Fruit fly (Drosophila melanogaster) whole organism, embryonic: ENCODE measurements around the gene Tsf2.

ENCODE experiments used
- ATbp ChIP-seq: fragments of 200-800 bp; sonication (Bioruptor generic); optimal IDR thresholded peaks from 2 replicates; lab custom pipeline; 2017; ENCODE audit warnings: missing biosample characterization, mild to moderate bottlenecking, missing genetic modification characterization, missing genetic modification reagents
- Ada2b ChIP-seq: fragments of 200-800 bp; sonication (Bioruptor generic); IDR thresholded peaks from 2 replicates; pipeline ENCODE4 v1.3.6; 2022; ENCODE audit warnings: missing biosample characterization, missing genetic modification characterization
- Atf3 ChIP-seq: fragments of 200-800 bp; sonication (Bioruptor generic); optimal IDR thresholded peaks from 3 replicates; lab custom pipeline; 2016; ENCODE audit warnings: missing biosample characterization, missing genetic modification characterization
- Awh ChIP-seq: fragments of 200-800 bp; sonication (Bioruptor generic); IDR thresholded peaks from 2 replicates; pipeline ENCODE4, ENCODE4 v1.3.6; 2022; ENCODE audit warnings: missing biosample characterization, missing genetic modification characterization
- BtbVII ChIP-seq: fragments of 200-800 bp; sonication (Bioruptor generic); optimal IDR thresholded peaks from 3 replicates; lab custom pipeline; 2017; ENCODE audit warnings: missing biosample characterization, mild to moderate bottlenecking, missing genetic modification characterization
- CG11247 ChIP-seq: fragments of 200-800 bp; sonication (Bioruptor generic); IDR thresholded peaks from 2 replicates; pipeline ENCODE4 v1.3.6; 2022; ENCODE audit warnings: missing biosample characterization, missing genetic modification characterization
- CG11723 ChIP-seq: fragments of 200-800 bp; sonication (Bioruptor generic); optimal IDR thresholded peaks from 2 replicates; lab custom pipeline; 2017; ENCODE audit warnings: missing biosample characterization, mild to moderate bottlenecking, missing genetic modification characterization
- CG14860 ChIP-seq: fragments of 200-800 bp; sonication (Bioruptor generic); IDR thresholded peaks from 3 replicates; pipeline ENCODE4 v1.3.6; 2022; ENCODE audit warnings: missing biosample characterization, missing genetic modification characterization; ENCODE audit not compliant: partially characterized antibody
- CG16813 ChIP-seq: fragments of 200-800 bp; sonication (Bioruptor generic); IDR thresholded peaks from 3 replicates; pipeline ENCODE4 v1.3.6; 2022; ENCODE audit warnings: missing biosample characterization, missing genetic modification characterization; ENCODE audit not compliant: partially characterized antibody
- CG17612 ChIP-seq: fragments of 200-800 bp; sonication (Bioruptor generic); IDR thresholded peaks from 2 replicates; pipeline ENCODE4 v1.3.6; 2022; ENCODE audit warnings: missing biosample characterization, missing genetic modification characterization
- CG1832 ChIP-seq: fragments of 200-800 bp; sonication (Bioruptor generic); optimal IDR thresholded peaks from 2 replicates; lab custom pipeline; 2017; ENCODE audit warnings: missing biosample characterization, mild to moderate bottlenecking, missing genetic modification characterization, inconsistent platforms
- CG2129 ChIP-seq: fragments of 200-800 bp; sonication (Bioruptor generic); IDR thresholded peaks from 2 replicates; pipeline ENCODE4 v1.3.6; 2022; ENCODE audit warnings: missing biosample characterization, missing genetic modification characterization; ENCODE audit not compliant: partially characterized antibody
- CG31224 ChIP-seq: fragments of 200-800 bp; sonication (Bioruptor generic); IDR thresholded peaks from 2 replicates; pipeline ENCODE4 v1.3.6; 2022; ENCODE audit warnings: missing biosample characterization, missing genetic modification characterization
- CG32767 ChIP-seq: fragments of 200-800 bp; sonication (Bioruptor generic); IDR thresholded peaks from 2 replicates; pipeline ENCODE4 v1.3.6; 2022; ENCODE audit warnings: missing biosample characterization, missing genetic modification characterization
- CG4404 ChIP-seq: fragments of 200-800 bp; sonication (Bioruptor generic); IDR thresholded peaks from 2 replicates; pipeline ENCODE4 v1.3.6; 2022; ENCODE audit warnings: missing biosample characterization, missing genetic modification characterization
- CG9932 ChIP-seq: fragments of 200-800 bp; sonication (Bioruptor generic); IDR thresholded peaks from 2 replicates; pipeline ENCODE4 v1.3.6; 2022; ENCODE audit warnings: missing biosample characterization, missing genetic modification characterization
- CHES-1-like ChIP-seq: fragments of 200-800 bp; sonication (Bioruptor generic); optimal IDR thresholded peaks from 2 replicates; lab custom pipeline; 2016; ENCODE audit warnings: missing biosample characterization, missing genetic modification characterization
- D ChIP-seq, 2 experiments: fragments of 200-800 bp in 1 of 2; fragments of >200 bp in 1 of 2; sonication (Bioruptor generic) in 1 of 2; optimal IDR thresholded peaks; 2 replicates in 1 of 2; 3 replicates in 1 of 2; lab custom pipeline; 2017; ENCODE audit warnings: mild to moderate bottlenecking in 1 of 2, missing biosample characterization in 1 of 2, missing genetic modification characterization in 1 of 2, missing genetic modification reagents in 1 of 2
- D19A ChIP-seq: fragments of 200-800 bp; optimal IDR thresholded peaks from 3 replicates; lab custom pipeline; 2019; ENCODE audit warnings: missing biosample characterization, mild to moderate bottlenecking, missing genetic modification characterization, moderate library complexity
- Dip2 ChIP-seq: fragments of 200-800 bp; sonication (Bioruptor generic); IDR thresholded peaks from 2 replicates; pipeline ENCODE4 v1.3.6; 2022; ENCODE audit warnings: missing biosample characterization, missing genetic modification characterization
- Doc3 ChIP-seq: fragments of 200-800 bp; sonication (Bioruptor generic); IDR thresholded peaks from 3 replicates; pipeline ENCODE4 v1.3.6; 2022; ENCODE audit warnings: missing biosample characterization, missing genetic modification characterization; ENCODE audit not compliant: partially characterized antibody
- Elba2 ChIP-seq: fragments of 200-800 bp; sonication (Bioruptor generic); optimal IDR thresholded peaks from 3 replicates; lab custom pipeline; 2016; ENCODE audit warnings: missing biosample characterization, missing genetic modification characterization
- HHEX ChIP-seq: fragments of 200-800 bp; sonication (Bioruptor generic); optimal IDR thresholded peaks from 3 replicates; lab custom pipeline; 2017; ENCODE audit warnings: missing biosample characterization, mild to moderate bottlenecking, missing genetic modification characterization, missing genetic modification reagents
- HLHmδ ChIP-seq: fragments of 200-800 bp; sonication (Bioruptor generic); optimal IDR thresholded peaks from 2 replicates; lab custom pipeline; 2018; ENCODE audit warnings: missing biosample characterization, mild to moderate bottlenecking, missing genetic modification characterization, moderate library complexity
- MESR4 ChIP-seq: fragments of 200-800 bp; sonication (Bioruptor generic); optimal IDR thresholded peaks from 2 replicates; lab custom pipeline; 2018; ENCODE audit warnings: missing biosample characterization, mild to moderate bottlenecking, missing genetic modification characterization, moderate library complexity
- Med ChIP-seq: fragments of 200-800 bp; sonication (Bioruptor generic); peaks from one replicate; lab custom pipeline; 2016; ENCODE audit warnings: missing biosample characterization, missing genetic modification characterization, mild to moderate bottlenecking, inconsistent platforms, moderate library complexity
- Mrtf ChIP-seq: fragments of 200-800 bp; sonication (Bioruptor generic); IDR thresholded peaks from 3 replicates; pipeline ENCODE4 v1.3.6; 2022; ENCODE audit warnings: missing biosample characterization, missing genetic modification characterization
- Myb ChIP-seq: fragments of 200-800 bp; sonication (Bioruptor generic); optimal IDR thresholded peaks from 2 replicates; lab custom pipeline; 2016; ENCODE audit warnings: missing biosample characterization, missing genetic modification characterization
- Opbp ChIP-seq: fragments of 200-800 bp; sonication (Bioruptor generic); IDR thresholded peaks from 3 replicates; pipeline ENCODE4 v1.3.6; 2022; ENCODE audit warnings: missing biosample characterization, missing genetic modification characterization; ENCODE audit not compliant: partially characterized antibody
- PHDP ChIP-seq: fragments of 200-800 bp; sonication (Bioruptor generic); optimal IDR thresholded peaks from 3 replicates; lab custom pipeline; 2018; ENCODE audit warnings: missing biosample characterization, mild to moderate bottlenecking, missing genetic modification characterization, moderate library complexity
- Ravus ChIP-seq: fragments of 200-800 bp; sonication (Bioruptor generic); IDR thresholded peaks from 2 replicates; pipeline ENCODE4 v1.3.6; 2022; ENCODE audit warnings: missing biosample characterization, missing genetic modification characterization
- Sin3A ChIP-seq: fragments of >200 bp; optimal IDR thresholded peaks from 2 replicates; lab custom pipeline; 2018
- Sry-δ ChIP-seq: fragments of 200-800 bp; sonication (Bioruptor generic); optimal IDR thresholded peaks from 2 replicates; lab custom pipeline; 2016; ENCODE audit warnings: missing biosample characterization, missing genetic modification characterization
- Usf ChIP-seq: fragments of 200-800 bp; sonication (Bioruptor generic); optimal IDR thresholded peaks from 2 replicates; lab custom pipeline; 2017; ENCODE audit warnings: missing genotype, missing biosample characterization, missing genetic modification characterization
- cwo ChIP-seq: fragments of 200-800 bp; sonication (Bioruptor generic); optimal IDR thresholded peaks from 3 replicates; lab custom pipeline; 2017; ENCODE audit warnings: missing biosample characterization, missing genetic modification characterization, mild to moderate bottlenecking, moderate library complexity, missing genetic modification reagents
- dati ChIP-seq: fragments of 200-800 bp; sonication (Bioruptor generic); IDR thresholded peaks from 2 replicates; pipeline ENCODE4 v1.3.6; 2022; ENCODE audit warnings: missing biosample characterization, missing genetic modification characterization
- dm ChIP-seq: fragments of 200-800 bp; sonication (Bioruptor generic); optimal IDR thresholded peaks from 3 replicates; lab custom pipeline; 2016; ENCODE audit warnings: missing biosample characterization, missing genetic modification characterization
- dmrt99B ChIP-seq: fragments of 200-800 bp; sonication (Bioruptor generic); optimal IDR thresholded peaks from 2 replicates; lab custom pipeline; 2018; ENCODE audit warnings: missing biosample characterization, mild to moderate bottlenecking, missing genetic modification characterization, moderate library complexity
- exex ChIP-seq: fragments of 200-800 bp; sonication (Bioruptor generic); optimal IDR thresholded peaks from 4 replicates; lab custom pipeline; 2018; ENCODE audit warnings: missing biosample characterization, mild to moderate bottlenecking, missing genetic modification characterization, moderate library complexity
- fd64A ChIP-seq: fragments of 200-800 bp; sonication (Bioruptor generic); optimal IDR thresholded peaks from 3 replicates; lab custom pipeline; 2018; ENCODE audit warnings: missing biosample characterization, mild to moderate bottlenecking, missing genetic modification characterization
- gsb-n ChIP-seq: fragments of 200-800 bp; sonication (Bioruptor generic); optimal IDR thresholded peaks from 3 replicates; lab custom pipeline; 2018; ENCODE audit warnings: missing biosample characterization, mild to moderate bottlenecking, missing genetic modification characterization
- kay ChIP-seq: fragments of 200-800 bp; sonication (Bioruptor generic); optimal IDR thresholded peaks from 2 replicates; lab custom pipeline; 2016; ENCODE audit warnings: missing biosample characterization, missing genetic modification characterization
- knrl ChIP-seq: fragments of 200-800 bp; sonication (Bioruptor generic); IDR thresholded peaks from 3 replicates; pipeline ENCODE4 v1.3.6; 2022; ENCODE audit warnings: missing biosample characterization, missing genetic modification characterization; ENCODE audit not compliant: partially characterized antibody
- lola ChIP-seq, 3 experiments: fragments of >200 bp in 2 of 3; fragments of 200-800 bp in 1 of 3; sonication (Bioruptor generic) in 1 of 3; optimal IDR thresholded peaks; 2 replicates each; lab custom pipeline; 2017 to 2019; ENCODE audit warnings: missing biosample characterization in 3 of 3, missing genetic modification characterization in 3 of 3, mild to moderate bottlenecking in 1 of 3, moderate library complexity in 1 of 3
- tio ChIP-seq: fragments of 200-800 bp; sonication (Bioruptor generic); optimal IDR thresholded peaks from 2 replicates; lab custom pipeline; 2017; ENCODE audit warnings: missing biosample characterization, missing genetic modification characterization, inconsistent platforms
- trem ChIP-seq: fragments of 200-800 bp; optimal IDR thresholded peaks from 3 replicates; lab custom pipeline; 2019; ENCODE audit warnings: missing biosample characterization, mild to moderate bottlenecking, missing genetic modification characterization, moderate library complexity
- trh ChIP-seq: fragments of 200-800 bp; sonication (Bioruptor generic); optimal IDR thresholded peaks from 2 replicates; lab custom pipeline; 2016; ENCODE audit warnings: missing biosample characterization, missing genetic modification characterization
- ttk ChIP-seq: fragments of 200-800 bp; sonication (Bioruptor generic); IDR thresholded peaks from 2 replicates; pipeline ENCODE4 v2.1.2; 2022; ENCODE audit warnings: missing biosample characterization, missing genetic modification characterization
- z ChIP-seq: fragments of 200-800 bp; sonication (Bioruptor generic); IDR thresholded peaks from 3 replicates; pipeline ENCODE4 v1.3.6; 2022; ENCODE audit warnings: missing biosample characterization, missing genetic modification characterization
- zf30C ChIP-seq: fragments of 200-800 bp; sonication (Bioruptor generic); optimal IDR thresholded peaks from 3 replicates; lab custom pipeline; 2018; ENCODE audit warnings: missing biosample characterization, mild to moderate bottlenecking, missing genetic modification characterization

The Tsf2 gene

DNA sequence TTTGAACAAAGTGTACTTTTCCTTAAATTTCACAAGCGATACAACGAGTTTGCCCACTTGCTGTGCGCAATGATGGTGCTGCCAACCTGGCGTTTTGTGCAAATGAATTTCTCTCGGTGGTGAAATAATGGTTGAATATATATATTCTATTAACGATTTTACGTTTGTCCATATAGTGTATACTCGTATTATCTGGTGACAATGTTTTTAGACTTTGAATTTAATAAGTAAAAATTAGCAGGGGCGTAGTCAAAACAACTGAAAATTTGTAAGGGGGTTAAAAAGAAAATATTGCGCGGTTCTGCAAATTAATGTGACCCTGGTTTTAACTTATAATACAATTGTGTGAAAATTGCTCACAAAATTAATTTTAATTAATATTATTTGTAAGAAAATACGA is 9.6 kb downstream of the Tsf2 start, which contains the start of the genes ver and Gcn5 (continued):
- TF ChIP-seq Elba2 (GFP tag; lab: Kevin White, UChicago) (peak; percentile 21), PHDP (tag; lab: Kevin White, UChicago) (peak; percentile 94), Myb (peak; percentile 56), MESR4 (GFP tag; lab: Kevin White, UChicago) (peak; percentile 89), trh (GFP tag; lab: Kevin White, UChicago) (peak; percentile 77), dati (GFP tag; lab: Robert Waterston, UW) (peak; percentile 79), Ravus (GFP tag; lab: Robert Waterston, UW) (peak; percentile 77), CG1832 (no peak), tio (GFP tag; lab: Kevin White, UChicago) (no peak), Atf3 (peak; percentile 65), dmrt99B (tag; lab: Kevin White, UChicago) (peak; percentile 91), kay (GFP tag; lab: Kevin White, UChicago) (peak; percentile 62), ttk (GFP tag; lab: Robert Waterston, UW) (peak; percentile 90), CG4404 (GFP tag; lab: Robert Waterston, UW) (peak; percentile 87), HHEX (peak; percentile 93), Mrtf (GFP tag; lab: Robert Waterston, UW) (peak; percentile 88), CG32767 (GFP tag; lab: Robert Waterston, UW) (peak; percentile 90), Med (GFP tag; lab: Kevin White, UChicago) (peak; percentile 98), cwo (GFP tag; lab: Kevin White, UChicago) (peak; percentile 87), Opbp (GFP tag; lab: Robert Waterston, UW) (no peak), D19A (tag; lab: Kevin White, UChicago) (peak; percentile 84), CG16813 (no peak), Sry-δ (peak; percentile 41), CG11247 (GFP tag; lab: Robert Waterston, UW) (peak; percentile 95), fd64A (peak; percentile 25), exex (tag; lab: Kevin White, UChicago) (peak; percentile 73), trem (tag; lab: Kevin White, UChicago) (peak; percentile 100), CG9932 (peak; percentile 95), Ada2b (GFP tag; lab: Robert Waterston, UW) (peak; percentile 92), CHES-1-like (peak; percentile 64), dm (GFP tag; lab: Kevin White, UChicago) (peak; percentile 62), lola (GFP tag; optimal IDR thresholded peaks at IDR 0.05; lab: Kevin White, UChicago) (peak in 1 of 3 experiments; percentile 86), knrl (GFP tag; lab: Robert Waterston, UW) (no peak), BtbVII (GFP tag; lab: Kevin White, UChicago) (peak; percentile 90), zf30C (GFP tag; lab: Kevin White, UChicago) (peak; percentile 50), Sin3A (lab: Kevin White, UChicago) (peak; percentile 31), CG17612 (peak; percentile 81), z (GFP tag; lab: Robert Waterston, UW) (peak; percentile 63; the same call in 1 of the 3 replicates), gsb-n (tag; lab: Kevin White, UChicago) (no peak), CG14860 (GFP tag; lab: Robert Waterston, UW) (no peak), Awh (GFP tag; lab: Robert Waterston, UW) (peak; percentile 93), ATbp (GFP tag; lab: Kevin White, UChicago) (peak; percentile 85), HLHmδ (GFP tag; lab: Kevin White, UChicago) (no peak), CG2129 (GFP tag; lab: Robert Waterston, UW) (no peak), CG11723 (GFP tag; lab: Kevin White, UChicago) (peak; percentile 85), Usf (peak; percentile 86), Dip2 (peak; percentile 21; the same call in 1 of the 2 replicates), CG31224 (GFP tag; lab: Robert Waterston, UW) (peak; percentile 86), D (optimal IDR thresholded peaks at IDR 0.05; lab: Kevin White, UChicago) (no peak), D (GFP tag; optimal IDR thresholded peaks at IDR 0.05; lab: Kevin White, UChicago) (peak; percentile 84), Doc3 (GFP tag; lab: Robert Waterston, UW) (no peak)
